Fruit fly (Drosophila melanogaster): ENCODE measurements around the gene CG3769.

The CG3769 gene

dm6 chr2L:9387240-9387672 lies 47.9 kb upstream of the CG3769 start, which contains the start of gene Aldh (continued):
- TF ChIP-seq CG1832 (GFP tag; optimal IDR thresholded peaks at IDR 0.05) (no peak), jing (GFP tag; optimal IDR thresholded peaks at IDR 0.05) (no peak), Hr78 (GFP tag; optimal IDR thresholded peaks at IDR 0.05) (no peak), org-1 (GFP tag; optimal IDR thresholded peaks at IDR 0.05) (no peak), Six4 (GFP tag; optimal IDR thresholded peaks at IDR 0.05) (no peak), CG10366 (GFP tag; IDR thresholded peaks at IDR 0.05) (peak; percentile 40; the same call in 1 of the 2 replicates), CG4854 (GFP tag; optimal IDR thresholded peaks at IDR 0.05) (no peak), fd3F (GFP tag; optimal IDR thresholded peaks at IDR 0.05) (peak; percentile 32), ase (GFP tag; IDR thresholded peaks at IDR 0.05) (no peak), Hr51 (GFP tag; optimal IDR thresholded peaks at IDR 0.05) (peak in 1 of 2 experiments; percentile 52), Rfx (GFP tag; IDR thresholded peaks at IDR 0.05) (peak; percentile 80), CG12744 (GFP tag; optimal IDR thresholded peaks at IDR 0.05) (no peak), emc (GFP tag; optimal IDR thresholded peaks at IDR 0.05) (no peak), CG4730 (GFP tag; IDR thresholded peaks at IDR 0.05) (no peak), oc (tag; optimal IDR thresholded peaks at IDR 0.05) (no peak), Lhr (GFP tag; optimal IDR thresholded peaks at IDR 0.05) (no peak), sens (GFP tag) (no peak), Doc2 (GFP tag; IDR thresholded peaks at IDR 0.05) (no peak), CG11456 (GFP tag; IDR thresholded peaks at IDR 0.05) (no peak), fd64A (GFP tag; optimal IDR thresholded peaks at IDR 0.05) (no peak), CG43689 (GFP tag; IDR thresholded peaks at IDR 0.05) (no peak), HLH4C (GFP tag; IDR thresholded peaks at IDR 0.05; ENCODE audit: partially characterized antibody) (no peak), Hsf (GFP tag; optimal IDR thresholded peaks at IDR 0.05) (no peak), CG6689 (GFP tag; IDR thresholded peaks at IDR 0.05) (peak; percentile 40), CG16813 (GFP tag; IDR thresholded peaks at IDR 0.05; ENCODE audit: partially characterized antibody) (no peak), klu (GFP tag; IDR thresholded peaks at IDR 0.05) (no peak), CG8944 (GFP tag; optimal IDR thresholded peaks at IDR 0.05) (no peak), CG18764 (GFP tag; optimal IDR thresholded peaks at IDR 0.05) (no peak), CG4424 (GFP tag; optimal IDR thresholded peaks at IDR 0.05) (no peak), Dll (GFP tag; IDR thresholded peaks at IDR 0.05; ENCODE audit: partially characterized antibody) (no peak), CG18262 (tag; optimal IDR thresholded peaks at IDR 0.05) (no peak), repo (GFP tag; optimal IDR thresholded peaks at IDR 0.05) (no peak), Mad (GFP tag; optimal IDR thresholded peaks at IDR 0.05) (no peak), CG18599 (GFP tag; optimal IDR thresholded peaks at IDR 0.05) (peak; percentile 50), MTF-1 (GFP tag; optimal IDR thresholded peaks at IDR 0.05; ENCODE audit: borderline replicate concordance) (no peak), CG2712 (tag; optimal IDR thresholded peaks at IDR 0.05) (no peak), chm (GFP tag; IDR thresholded peaks at IDR 0.05) (no peak), CG10321 (GFP tag; IDR thresholded peaks at IDR 0.05) (no peak), CG8478 (optimal IDR thresholded peaks at IDR 0.05) (no peak), pan (optimal IDR thresholded peaks at IDR 0.05) (no peak), pan (GFP tag; optimal IDR thresholded peaks at IDR 0.05 in 1 of 2, IDR thresholded peaks at IDR 0.05 in 1 of 2) (no peak), Atf3 (GFP tag; optimal IDR thresholded peaks at IDR 0.05) (no peak), Hr39 (optimal IDR thresholded peaks at IDR 0.05) (no peak), phol (tag; optimal IDR thresholded peaks at IDR 0.05) (no peak), tna (GFP tag; IDR thresholded peaks at IDR 0.05; ENCODE audit: partially characterized antibody) (no peak), fru (optimal IDR thresholded peaks at IDR 0.05) (no peak), insv (GFP tag; optimal IDR thresholded peaks at IDR 0.05) (no peak), p53 (GFP tag; optimal IDR thresholded peaks at IDR 0.05) (no peak), eyg (GFP tag; optimal IDR thresholded peaks at IDR 0.05) (no peak), hkb (optimal IDR thresholded peaks at IDR 0.05) (no peak), hkb (GFP tag; IDR thresholded peaks at IDR 0.05) (no peak), CG8924 (tag; optimal IDR thresholded peaks at IDR 0.05) (no peak), CG3163 (GFP tag; optimal IDR thresholded peaks at IDR 0.05) (peak; percentile 5)
